Fruit fly (Drosophila melanogaster): ENCODE results near the gene Cpr72Eb.

DNA sequence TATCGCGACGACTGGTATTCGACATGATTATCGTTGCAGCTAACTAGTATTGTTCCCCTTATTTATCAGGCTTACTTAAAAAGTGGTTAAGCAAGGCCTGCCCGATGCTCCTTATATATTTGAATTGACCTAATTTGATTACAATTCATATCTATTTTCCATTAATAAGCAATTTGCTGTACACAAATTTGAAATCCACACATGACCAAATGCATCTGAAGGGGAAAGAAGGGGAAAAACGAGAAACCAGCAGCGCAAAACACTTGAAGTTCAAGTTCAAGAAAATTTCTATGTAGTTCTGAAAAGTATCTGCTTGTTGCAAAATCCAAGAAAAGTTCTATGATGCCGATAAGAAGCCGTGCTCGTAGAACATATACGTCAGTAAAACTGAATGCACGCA is 38.0 kb upstream of the Cpr72Eb start, which contains the start of the genes CG13040 and CG13039:
- TF ChIP-seq Myc (optimal IDR thresholded peaks at IDR 0.05) (no peak), ttk (optimal IDR thresholded peaks at IDR 0.05) (no peak)

All from Kc167 (cell line).